Fruit fly (Drosophila melanogaster): ENCODE results near the gene Sbat.

Gene Sbat

DNA sequence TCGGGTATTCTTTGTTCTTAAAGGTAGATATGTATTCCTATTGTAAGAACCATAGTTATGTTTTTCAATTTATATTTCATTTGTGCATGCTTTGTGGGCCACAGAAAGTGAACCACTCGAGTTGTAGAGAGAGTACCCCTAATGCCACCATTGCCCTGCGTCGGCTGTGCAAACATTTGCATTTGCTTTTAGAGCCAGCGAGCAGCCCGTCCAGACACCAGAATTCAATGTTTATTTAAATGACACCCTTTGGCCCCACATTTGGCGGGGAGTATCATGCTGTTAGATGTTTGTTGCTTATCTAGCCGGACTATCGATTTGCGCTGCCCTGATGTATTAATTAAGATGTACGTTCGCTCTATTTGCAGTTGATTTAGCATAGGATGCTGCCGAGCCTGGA, 13.5 kb upstream of the Sbat start (continued):
- TF ChIP-seq sens-2 (GFP tag; IDR thresholded peaks at IDR 0.05) (no peak), NFAT (GFP tag; IDR thresholded peaks at IDR 0.05) (no peak), CG2712 (tag; optimal IDR thresholded peaks at IDR 0.05) (no peak), CG5245 (GFP tag; optimal IDR thresholded peaks at IDR 0.05) (no peak), CG11247 (GFP tag; IDR thresholded peaks at IDR 0.05) (no peak), CG13123 (GFP tag; optimal IDR thresholded peaks at IDR 0.05) (no peak), Sox100B (GFP tag; optimal IDR thresholded peaks at IDR 0.05) (peak; percentile 21), ERR (GFP tag; optimal IDR thresholded peaks at IDR 0.05) (no peak), CG6254 (GFP tag; optimal IDR thresholded peaks at IDR 0.05) (peak; percentile 22)

DNA sequence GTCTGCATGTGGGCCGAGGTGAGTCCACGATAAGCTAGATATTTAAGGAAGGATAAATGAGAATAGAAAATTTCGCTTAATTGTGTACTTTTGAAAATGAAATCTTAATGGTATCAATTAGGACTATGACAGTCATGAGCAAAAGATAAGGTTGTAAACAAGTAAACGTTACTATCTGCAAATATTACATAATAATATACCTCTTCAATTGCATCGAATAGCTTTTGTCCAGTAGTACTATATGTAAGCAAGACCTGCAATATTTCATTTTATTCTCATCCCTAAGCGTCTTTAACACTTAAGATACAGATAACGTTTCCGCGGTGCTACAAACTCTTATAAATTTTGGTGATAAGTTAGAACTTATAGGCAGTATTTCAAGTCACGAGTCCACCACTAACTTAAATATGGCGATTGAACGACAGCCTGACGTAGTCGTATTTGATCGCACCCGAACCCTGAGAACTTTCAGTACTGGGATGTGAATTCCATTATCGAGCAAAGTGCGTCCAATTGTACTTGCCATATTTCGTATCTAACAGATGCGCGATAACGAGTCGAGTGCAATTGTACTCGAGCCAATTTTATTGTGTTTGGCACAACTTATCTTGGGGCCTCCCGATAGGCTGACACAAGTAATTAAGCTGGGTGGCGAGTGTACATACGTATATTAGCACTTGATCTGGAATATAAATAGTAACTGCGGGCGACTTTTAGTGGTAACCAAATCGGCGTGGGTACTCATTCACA, 12.4 kb upstream of the Sbat start:
- TF ChIP-seq CG6854 (GFP tag; optimal IDR thresholded peaks at IDR 0.05) (no peak), CG32772 (GFP tag; IDR thresholded peaks at IDR 0.05) (no peak), amos (GFP tag; IDR thresholded peaks at IDR 0.05; ENCODE audit: partially characterized antibody) (no peak), jumu (GFP tag; optimal IDR thresholded peaks at IDR 0.05) (no peak), tup (GFP tag; optimal IDR thresholded peaks at IDR 0.05) (no peak), Fer1 (GFP tag; optimal IDR thresholded peaks at IDR 0.05) (no peak), Sry-δ (GFP tag; optimal IDR thresholded peaks at IDR 0.05) (peak; percentile 0), Poxn (GFP tag; IDR thresholded peaks at IDR 0.05) (no peak), CG10366 (GFP tag; IDR thresholded peaks at IDR 0.05) (no peak), sug (tag; optimal IDR thresholded peaks at IDR 0.05) (peak; percentile 69), CG34376 (GFP tag; optimal IDR thresholded peaks at IDR 0.05) (peak; percentile 57), CG18011 (GFP tag; optimal IDR thresholded peaks at IDR 0.05) (peak; percentile 37), CG14441 (GFP tag; IDR thresholded peaks at IDR 0.05) (no peak), Deaf1 (tag; optimal IDR thresholded peaks at IDR 0.05) (peak; percentile 66), Opbp (GFP tag; IDR thresholded peaks at IDR 0.05; ENCODE audit: partially characterized antibody) (no peak), Hey (tag; optimal IDR thresholded peaks at IDR 0.05) (peak; percentile 39), CG18764 (GFP tag; optimal IDR thresholded peaks at IDR 0.05) (no peak), sd (tag; optimal IDR thresholded peaks at IDR 0.05) (peak; percentile 26), unc-4 (GFP tag; IDR thresholded peaks at IDR 0.05; ENCODE audit: partially characterized antibody) (no peak), ssp (GFP tag; IDR thresholded peaks at IDR 0.05) (no peak), Pdp1 (GFP tag; optimal IDR thresholded peaks at IDR 0.05) (peak in 1 of 2 experiments; percentile 55), GATAe (GFP tag; conservative IDR thresholded peaks at IDR 0.05) (0 out of 2 replicates have a peak, but pooled peaks have one; percentile 30), sens (GFP tag) (peak; percentile 10), CG9437 (GFP tag; optimal IDR thresholded peaks at IDR 0.05) (no peak), HmgZ (tag; optimal IDR thresholded peaks at IDR 0.05) (peak; percentile 37), CG12071 (GFP tag; optimal IDR thresholded peaks at IDR 0.05) (no peak), dysf (GFP tag; IDR thresholded peaks at IDR 0.05) (no peak), exex (tag; optimal IDR thresholded peaks at IDR 0.05) (peak; percentile 93), mirr (GFP tag; optimal IDR thresholded peaks at IDR 0.05) (peak; percentile 80), gem (tag; optimal IDR thresholded peaks at IDR 0.05) (no peak), dm (GFP tag; optimal IDR thresholded peaks at IDR 0.05) (no peak), h (optimal IDR thresholded peaks at IDR 0.05) (no peak), chinmo (GFP tag; IDR thresholded peaks at IDR 0.05; ENCODE audit: partially characterized antibody) (0 out of 4 replicates have a peak, but pooled peaks have one; percentile 5), ewg (GFP tag; optimal IDR thresholded peaks at IDR 0.05) (no peak), BEAF-32 (GFP tag; optimal IDR thresholded peaks at IDR 0.05) (peak; percentile 23), CG10543 (GFP tag; optimal IDR thresholded peaks at IDR 0.05) (peak; percentile 22), grn (GFP tag; optimal IDR thresholded peaks at IDR 0.05) (peak; percentile 52)
